Worm (Caenorhabditis elegans) whole organism, L3 larva: Measurements from ENCODE around the gene zfp-2.

ENCODE experiments used
- aly-2 ChIP-seq: fragments of 150-350 bp; optimal IDR thresholded peaks from 2 replicates; lab custom pipeline; 2014; ENCODE audit warnings: missing biosample characterization, missing genetic modification characterization
- ama-1 ChIP-seq: fragments of 150-350 bp; optimal IDR thresholded peaks from 2 replicates; lab custom pipeline; 2018
- ceh-16 ChIP-seq: sonication (generic microtip); optimal IDR thresholded peaks from 2 replicates; lab custom pipeline; 2017; ENCODE audit warnings: missing biosample characterization, missing genetic modification characterization
- ceh-9 ChIP-seq: sonication (generic microtip); optimal IDR thresholded peaks from 2 replicates; lab custom pipeline; 2018; ENCODE audit warnings: missing biosample characterization, missing genetic modification characterization
- egl-27 ChIP-seq: sonication (generic microtip); optimal IDR thresholded peaks from 4 replicates; lab custom pipeline; 2017; ENCODE audit warnings: missing biosample characterization, missing genetic modification reagents, missing genetic modification characterization
- egl-5 ChIP-seq: fragments of 150-350 bp; optimal IDR thresholded peaks from 2 replicates; lab custom pipeline; 2017; ENCODE audit warnings: missing biosample characterization, missing genetic modification reagents, missing genetic modification characterization, inconsistent platforms
- elt-1 ChIP-seq: fragments of 150-350 bp; optimal IDR thresholded peaks from 2 replicates; lab custom pipeline; 2014; ENCODE audit warnings: missing biosample characterization, missing genetic modification characterization
- elt-2 ChIP-seq: sonication (generic microtip); optimal IDR thresholded peaks from 2 replicates; lab custom pipeline; 2016; ENCODE audit warnings: missing genetic modification reagents, mild to moderate bottlenecking, missing genetic modification characterization, missing compliant biosample characterization
- fkh-2 ChIP-seq: fragments of 150-350 bp; optimal IDR thresholded peaks from 2 replicates; lab custom pipeline; 2014; ENCODE audit warnings: missing biosample characterization, missing genetic modification reagents, missing genetic modification characterization
- fos-1 ChIP-seq: fragments of 150-350 bp; optimal IDR thresholded peaks from 2 replicates; lab custom pipeline; 2014; ENCODE audit warnings: missing biosample characterization, missing genetic modification characterization
- hmg-11 ChIP-seq: sonication (generic microtip); optimal IDR thresholded peaks from 2 replicates; lab custom pipeline; 2016; ENCODE audit warnings: missing genetic modification characterization, missing compliant biosample characterization
- jun-1 ChIP-seq: fragments of 150-350 bp; optimal IDR thresholded peaks from 2 replicates; lab custom pipeline; 2014; ENCODE audit warnings: missing biosample characterization, missing genetic modification reagents, missing genetic modification characterization
- lin-39 ChIP-seq: fragments of 150-350 bp; optimal IDR thresholded peaks from 2 replicates; lab custom pipeline; 2018; ENCODE audit warnings: missing biosample characterization, missing genetic modification reagents, missing genetic modification characterization
- lsy-12 ChIP-seq: sonication (generic microtip); optimal IDR thresholded peaks from 2 replicates; lab custom pipeline; 2016; ENCODE audit warnings: mild to moderate bottlenecking, missing genetic modification characterization, missing compliant biosample characterization
- mdl-1 ChIP-seq: fragments of 150-350 bp; optimal IDR thresholded peaks from 2 replicates; lab custom pipeline; 2014; ENCODE audit warnings: missing biosample characterization, missing genetic modification characterization
- nfya-1 ChIP-seq: sonication (generic microtip); optimal IDR thresholded peaks from 2 replicates; lab custom pipeline; 2017; ENCODE audit warnings: missing genetic modification characterization, mild to moderate bottlenecking, missing compliant biosample characterization, antibody characterized with exemption, moderate library complexity; ENCODE audit not compliant: insufficient read depth
- nhr-11 ChIP-seq: fragments of 150-350 bp; optimal IDR thresholded peaks from 2 replicates; lab custom pipeline; 2014; ENCODE audit warnings: missing biosample characterization, missing genetic modification characterization
- nhr-23 ChIP-seq: fragments of 150-350 bp; optimal IDR thresholded peaks from 2 replicates; lab custom pipeline; 2014; ENCODE audit warnings: missing biosample characterization, missing genetic modification reagents, missing genetic modification characterization
- nhr-237 ChIP-seq: fragments of 150-350 bp; optimal IDR thresholded peaks from 2 replicates; lab custom pipeline; 2014; ENCODE audit warnings: missing biosample characterization, missing genetic modification characterization
- nhr-25 ChIP-seq: sonication (generic microtip); optimal IDR thresholded peaks from 2 replicates; lab custom pipeline; 2017; ENCODE audit warnings: missing biosample characterization, missing genetic modification characterization
- nhr-28 ChIP-seq: fragments of 150-350 bp; optimal IDR thresholded peaks from 2 replicates; lab custom pipeline; 2014; ENCODE audit warnings: missing biosample characterization, missing genetic modification characterization
- nhr-43 ChIP-seq: sonication (generic microtip); optimal IDR thresholded peaks from 2 replicates; lab custom pipeline; 2016; ENCODE audit warnings: mild to moderate bottlenecking, missing genetic modification characterization, missing compliant biosample characterization; ENCODE audit not compliant: poor library complexity, severe bottlenecking
- nhr-76 ChIP-seq: fragments of 150-350 bp; sonication (generic microtip); optimal IDR thresholded peaks from 5 replicates; lab custom pipeline; 2014; ENCODE audit warnings: missing biosample characterization, missing genetic modification characterization
- pha-4 ChIP-seq: fragments of 150-350 bp; optimal IDR thresholded peaks from 2 replicates; lab custom pipeline; 2014; ENCODE audit warnings: missing biosample characterization, missing genetic modification reagents, missing genetic modification characterization
- pqm-1 ChIP-seq: fragments of 150-350 bp; optimal IDR thresholded peaks from 2 replicates; lab custom pipeline; 2017; ENCODE audit warnings: missing biosample characterization, missing genetic modification characterization, inconsistent platforms
- sea-2 ChIP-seq: fragments of 150-350 bp; sonication (generic microtip); optimal IDR thresholded peaks from 4 replicates; lab custom pipeline; 2014; ENCODE audit warnings: missing biosample characterization, missing genetic modification reagents, missing genetic modification characterization
- skn-1 ChIP-seq: fragments of 150-350 bp; optimal IDR thresholded peaks from 2 replicates; lab custom pipeline; 2014; ENCODE audit warnings: missing biosample characterization, missing genetic modification characterization
- tbx-2 ChIP-seq: sonication (generic microtip); optimal IDR thresholded peaks from 2 replicates; lab custom pipeline; 2016; ENCODE audit warnings: mild to moderate bottlenecking, missing genetic modification characterization, missing compliant biosample characterization
- unc-39 ChIP-seq: sonication (generic microtip); optimal IDR thresholded peaks from 4 replicates; lab custom pipeline; 2017; ENCODE audit warnings: missing biosample characterization, missing genetic modification characterization
- unc-62 ChIP-seq: fragments of 150-350 bp; sonication (generic microtip); optimal IDR thresholded peaks from 4 replicates; lab custom pipeline; 2014; ENCODE audit warnings: missing biosample characterization, missing genetic modification reagents, missing genetic modification characterization
- ztf-11 ChIP-seq: fragments of 150-350 bp; optimal IDR thresholded peaks from 2 replicates; lab custom pipeline; 2014; ENCODE audit warnings: missing biosample characterization, missing genetic modification characterization
- ztf-4 ChIP-seq: fragments of 150-350 bp; optimal IDR thresholded peaks from 2 replicates; lab custom pipeline; 2014; ENCODE audit warnings: missing biosample characterization, missing genetic modification characterization

Gene zfp-2

DNA sequence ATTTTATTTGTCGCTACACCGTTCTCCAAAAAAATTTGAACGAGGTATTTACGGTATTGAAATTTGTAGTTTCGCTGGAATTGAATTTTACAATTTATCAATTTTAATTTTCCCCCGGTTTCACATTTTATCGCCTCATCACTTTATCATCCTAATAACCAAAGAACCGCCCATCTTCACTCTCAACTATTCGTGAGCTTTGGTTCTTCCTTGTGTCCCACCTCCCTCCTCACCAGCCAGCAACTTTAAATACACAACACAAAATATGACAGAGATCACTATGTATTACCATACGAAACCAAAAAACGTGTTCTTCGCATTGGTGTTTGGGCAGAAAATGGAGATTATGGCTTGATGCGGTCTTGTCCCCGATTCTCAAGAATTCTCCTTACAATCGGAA, 46.6 kb downstream of the zfp-2 start:
- TF ChIP-seq lsy-12 (tag; lab: Kevin White, UChicago), result no peak
- TF ChIP-seq lin-39 (tag; lab: Kevin White, UChicago), result peak; percentile 34
- TF ChIP-seq hmg-11 (tag; lab: Kevin White, UChicago), result no peak
- peak; percentile 87 for TF ChIP-seq pqm-1
- TF ChIP-seq ama-1 (lab: Kevin White, UChicago), result peak; percentile 35
- peak; percentile 3 for TF ChIP-seq nfya-1
- peak; percentile 68 for TF ChIP-seq elt-2 (tag; lab: Kevin White, UChicago)
- TF ChIP-seq pha-4 (tag; lab: Kevin White, UChicago), result peak; percentile 18

- TF ChIP-seq elt-2 (tag; lab: Kevin White, UChicago) (peak; percentile 24), pqm-1 (peak; percentile 53), pha-4 (tag; lab: Kevin White, UChicago) (peak; percentile 3), ztf-11 (tag; lab: Kevin White, UChicago) (no peak), skn-1 (tag; lab: Kevin White, UChicago) (peak; percentile 18), nhr-237 (tag; lab: Kevin White, UChicago) (no peak)
Measured at ce11 chrII:9604685-9605084, 47.2 kb downstream of the zfp-2 start.

ce11 chrII:9605336-9605735, 47.9 kb downstream of the zfp-2 start, which contains the start of gene nhr-19:
Gene nhr-19, minus strand, starts transcription at chrII:9605526.
- TF ChIP-seq unc-39 (tag; lab: Kevin White, UChicago), result no peak
- TF ChIP-seq nhr-28 (tag; lab: Kevin White, UChicago), result no peak
- TF ChIP-seq nhr-237 (tag; lab: Kevin White, UChicago), result no peak
- TF ChIP-seq mdl-1, result peak; percentile 17
- no peak for TF ChIP-seq ceh-16 (tag; lab: Kevin White, UChicago)
- TF ChIP-seq aly-2 (tag; lab: Kevin White, UChicago), result no peak
- TF ChIP-seq pha-4 (tag; lab: Kevin White, UChicago), result peak; percentile 85
- no peak for TF ChIP-seq nhr-43 (tag; lab: Kevin White, UChicago)
- TF ChIP-seq nhr-25 (tag; lab: Kevin White, UChicago), result no peak
- no peak for TF ChIP-seq elt-2 (tag; lab: Kevin White, UChicago)
- TF ChIP-seq ztf-4 (tag; lab: Kevin White, UChicago), result no peak
- no peak for TF ChIP-seq sea-2 (GFP tag; lab: Kevin White, UChicago)
- no peak for TF ChIP-seq egl-27 (tag; lab: Kevin White, UChicago)
- TF ChIP-seq fkh-2 (tag; lab: Kevin White, UChicago), result no peak
- TF ChIP-seq jun-1 (tag; lab: Kevin White, UChicago), result no peak

ce11 chrII:9605954-9606353, 48.5 kb downstream of the zfp-2 start:
- TF ChIP-seq mdl-1 (no peak), elt-1 (peak; percentile 93), tbx-2 (no peak), nhr-23 (tag; lab: Kevin White, UChicago) (peak; percentile 30), nhr-76 (tag; lab: Kevin White, UChicago) (no peak), ztf-4 (tag; lab: Kevin White, UChicago) (no peak)

- TF ChIP-seq pha-4 (tag; lab: Kevin White, UChicago) (peak; percentile 13), elt-2 (tag; lab: Kevin White, UChicago) (peak; percentile 20), unc-39 (tag; lab: Kevin White, UChicago) (no peak), ama-1 (lab: Kevin White, UChicago) (peak; percentile 17)
Measured at ce11 chrII:9606485-9607036, 49.1 kb downstream of the zfp-2 start.

DNA sequence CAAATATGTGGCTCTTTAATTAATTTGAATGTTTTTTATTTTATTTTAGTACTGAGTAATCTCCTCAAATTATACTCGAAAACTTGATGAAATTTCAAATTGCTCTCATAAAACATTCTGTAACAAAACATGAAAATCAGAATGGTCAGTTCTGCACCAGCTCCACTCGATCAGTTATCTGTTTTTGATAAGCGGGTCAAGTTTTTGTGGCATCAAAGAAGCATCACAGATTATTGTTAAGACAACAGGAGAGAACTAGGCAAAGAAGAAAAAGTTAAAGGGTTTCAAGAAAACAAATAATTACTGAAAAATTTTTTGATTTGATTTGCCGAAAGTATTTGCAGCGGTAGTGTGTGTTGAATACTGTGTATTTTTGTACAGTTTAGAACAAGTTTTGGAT, 49.7 kb downstream of the zfp-2 start:
- TF ChIP-seq lsy-12 (tag; lab: Kevin White, UChicago) (no peak), pha-4 (tag; lab: Kevin White, UChicago) (peak; percentile 6), nhr-23 (tag; lab: Kevin White, UChicago) (no peak), ceh-9 (no peak), nhr-28 (tag; lab: Kevin White, UChicago) (no peak), nhr-11 (tag; lab: Kevin White, UChicago) (no peak), pqm-1 (peak; percentile 44), elt-2 (tag; lab: Kevin White, UChicago) (peak; percentile 53), unc-62 (GFP tag; lab: Kevin White, UChicago) (no peak), nhr-43 (tag; lab: Kevin White, UChicago) (no peak), egl-5 (tag; lab: Kevin White, UChicago) (no peak), fos-1 (tag; lab: Kevin White, UChicago) (no peak)
